Fruit fly (Drosophila melanogaster) whole organism, embryonic: ENCODE measurements around the gene lok.

Experiments used
- Abd-B ChIP-seq: fragments of 200-800 bp; sonication (Bioruptor generic); optimal IDR thresholded peaks from 2 replicates; lab custom pipeline; 2018; ENCODE audit warnings: missing biosample characterization, mild to moderate bottlenecking, missing genetic modification characterization, moderate library complexity
- B-H1 ChIP-seq: fragments of 200-800 bp; sonication (Bioruptor generic); IDR thresholded peaks from 3 replicates; pipeline ENCODE4 v1.3.6; 2022; ENCODE audit warnings: missing biosample characterization, missing genetic modification characterization
- Bdp1 ChIP-seq: fragments of 200-800 bp; sonication (Bioruptor generic); optimal IDR thresholded peaks from 3 replicates; lab custom pipeline; 2016; ENCODE audit warnings: missing biosample characterization, missing genetic modification characterization
- CG10267 ChIP-seq: fragments of 200-800 bp; sonication (Bioruptor generic); optimal IDR thresholded peaks from 2 replicates; lab custom pipeline; 2018; ENCODE audit warnings: missing biosample characterization, mild to moderate bottlenecking, missing genetic modification characterization, moderate library complexity
- CG10366 ChIP-seq: fragments of 200-800 bp; sonication (Bioruptor generic); IDR thresholded peaks from 2 replicates; pipeline ENCODE4 v1.3.6; 2022; ENCODE audit warnings: missing biosample characterization, missing genetic modification characterization
- CG11093 ChIP-seq: fragments of 200-800 bp; sonication (Bioruptor generic); IDR thresholded peaks from 3 replicates; pipeline ENCODE4 v1.3.6; 2022; ENCODE audit warnings: missing biosample characterization, missing genetic modification characterization
- CG12155 ChIP-seq: fragments of 200-800 bp; sonication (Bioruptor generic); optimal IDR thresholded peaks from 3 replicates; lab custom pipeline; 2016; ENCODE audit warnings: missing biosample characterization, missing genetic modification characterization
- CG12942 ChIP-seq: fragments of 200-800 bp; sonication (Bioruptor generic); optimal IDR thresholded peaks from 3 replicates; lab custom pipeline; 2016; ENCODE audit warnings: missing biosample characterization, missing genetic modification characterization
- CG15601 ChIP-seq: fragments of 200-800 bp; sonication (Bioruptor generic); optimal IDR thresholded peaks from 3 replicates; lab custom pipeline; 2019; ENCODE audit warnings: missing biosample characterization, mild to moderate bottlenecking, missing genetic modification characterization, moderate library complexity
- CG1602 ChIP-seq: fragments of 200-800 bp; sonication (Bioruptor generic); optimal IDR thresholded peaks from 3 replicates; lab custom pipeline; 2016; ENCODE audit warnings: missing biosample characterization, missing genetic modification characterization
- CG17612 ChIP-seq: fragments of 200-800 bp; sonication (Bioruptor generic); IDR thresholded peaks from 2 replicates; pipeline ENCODE4 v1.3.6; 2022; ENCODE audit warnings: missing biosample characterization, missing genetic modification characterization
- CG18619 ChIP-seq: fragments of 200-800 bp; sonication (Bioruptor generic); optimal IDR thresholded peaks from 3 replicates; lab custom pipeline; 2017; ENCODE audit warnings: missing biosample characterization, mild to moderate bottlenecking, missing genetic modification characterization
- CG2202 ChIP-seq: fragments of 200-800 bp; sonication (Bioruptor generic); optimal IDR thresholded peaks from 2 replicates; lab custom pipeline; 2018; ENCODE audit warnings: missing biosample characterization, mild to moderate bottlenecking, missing genetic modification characterization
- CG30431 ChIP-seq: fragments of 200-800 bp; sonication (Bioruptor generic); optimal IDR thresholded peaks from 2 replicates; lab custom pipeline; 2017; ENCODE audit warnings: missing biosample characterization, missing genetic modification characterization
- CG31388 ChIP-seq: fragments of 200-800 bp; sonication (Bioruptor generic); optimal IDR thresholded peaks from 2 replicates; lab custom pipeline; 2016; ENCODE audit warnings: missing biosample characterization, missing genetic modification characterization
- CG32767 ChIP-seq: fragments of 200-800 bp; sonication (Bioruptor generic); IDR thresholded peaks from 2 replicates; pipeline ENCODE4 v1.3.6; 2022; ENCODE audit warnings: missing biosample characterization, missing genetic modification characterization
- CG33557 ChIP-seq: fragments of 200-800 bp; sonication (Bioruptor generic); optimal IDR thresholded peaks from 2 replicates; lab custom pipeline; 2019; ENCODE audit warnings: missing biosample characterization, mild to moderate bottlenecking, missing genetic modification characterization, moderate library complexity
- CG4360 ChIP-seq: fragments of 200-800 bp; sonication (Bioruptor generic); IDR thresholded peaks from 2 replicates; pipeline ENCODE4 v1.3.6; 2022; ENCODE audit warnings: missing biosample characterization, missing genetic modification characterization
- CG6765 ChIP-seq: fragments of 200-800 bp; sonication (Bioruptor generic); optimal IDR thresholded peaks from 3 replicates; lab custom pipeline; 2017; ENCODE audit warnings: missing biosample characterization, mild to moderate bottlenecking, missing genetic modification characterization
- CTCF ChIP-seq: fragments of 200-800 bp; sonication (Bioruptor generic); optimal IDR thresholded peaks from 2 replicates; lab custom pipeline; 2017; ENCODE audit warnings: missing biosample characterization, mild to moderate bottlenecking, missing genetic modification characterization, moderate library complexity
- D19A ChIP-seq: fragments of 200-800 bp; optimal IDR thresholded peaks from 3 replicates; lab custom pipeline; 2019; ENCODE audit warnings: missing biosample characterization, mild to moderate bottlenecking, missing genetic modification characterization, moderate library complexity
- H2.0 ChIP-seq: fragments of 200-800 bp; sonication (Bioruptor generic); IDR thresholded peaks from 2 replicates; pipeline ENCODE4 v1.3.6; 2022; ENCODE audit warnings: missing biosample characterization, missing genetic modification characterization
- HLH4C ChIP-seq: fragments of 200-800 bp; sonication (Bioruptor generic); IDR thresholded peaks from 3 replicates; pipeline ENCODE4 v1.3.6; 2022; ENCODE audit warnings: missing biosample characterization, missing genetic modification characterization; ENCODE audit not compliant: partially characterized antibody
- Meics ChIP-seq: fragments of 200-800 bp; sonication (Bioruptor generic); optimal IDR thresholded peaks from 2 replicates; lab custom pipeline; 2017; ENCODE audit warnings: missing biosample characterization, mild to moderate bottlenecking, missing genetic modification characterization
- Opbp ChIP-seq: fragments of 200-800 bp; sonication (Bioruptor generic); IDR thresholded peaks from 3 replicates; pipeline ENCODE4 v1.3.6; 2022; ENCODE audit warnings: missing biosample characterization, missing genetic modification characterization; ENCODE audit not compliant: partially characterized antibody
- Spps ChIP-seq: fragments of 200-800 bp; sonication (Bioruptor generic); optimal IDR thresholded peaks from 2 replicates; lab custom pipeline; 2018; ENCODE audit warnings: missing biosample characterization, mild to moderate bottlenecking, missing genetic modification characterization
- ab ChIP-seq: fragments of 200-800 bp; sonication (Bioruptor generic); optimal IDR thresholded peaks from 2 replicates; lab custom pipeline; 2016; ENCODE audit warnings: missing biosample characterization, missing genetic modification characterization
- br ChIP-seq: fragments of >200 bp; optimal IDR thresholded peaks from 2 replicates; lab custom pipeline; 2017
- cad ChIP-seq: fragments of >200 bp; optimal IDR thresholded peaks from 2 replicates; lab custom pipeline; 2017; ENCODE audit warnings: missing biosample characterization, missing genetic modification characterization
- chn ChIP-seq: fragments of 200-800 bp; sonication (Bioruptor generic); optimal IDR thresholded peaks from 2 replicates; lab custom pipeline; 2016; ENCODE audit warnings: missing biosample characterization, missing genetic modification characterization
- en ChIP-seq: fragments of 200-800 bp; sonication (Bioruptor generic); optimal IDR thresholded peaks from 2 replicates; lab custom pipeline; 2016; ENCODE audit warnings: missing biosample characterization, missing genetic modification characterization
- esg ChIP-seq: fragments of 200-800 bp; sonication (Bioruptor generic); conservative IDR thresholded peaks from 2 replicates; pipeline ENCODE4 v1.3.6; 2022; ENCODE audit warnings: missing biosample characterization, missing genetic modification characterization
- fd3F ChIP-seq: fragments of 200-800 bp; sonication (Bioruptor generic); optimal IDR thresholded peaks from 2 replicates; lab custom pipeline; 2018; ENCODE audit warnings: missing biosample characterization, mild to moderate bottlenecking, missing genetic modification characterization, moderate library complexity
- fd96Cb ChIP-seq: fragments of 200-800 bp; sonication (Bioruptor generic); optimal IDR thresholded peaks from 2 replicates; lab custom pipeline; 2018; ENCODE audit warnings: missing biosample characterization, mild to moderate bottlenecking, missing genetic modification characterization, moderate library complexity
- h ChIP-seq: fragments of >200 bp; optimal IDR thresholded peaks from 2 replicates; lab custom pipeline; 2017
- ham ChIP-seq: fragments of 200-800 bp; sonication (Bioruptor generic); IDR thresholded peaks from 2 replicates; pipeline ENCODE4 v1.3.6; 2022; ENCODE audit warnings: missing biosample characterization, missing genetic modification characterization
- hb ChIP-seq: fragments of 200-800 bp; sonication (Bioruptor generic); IDR thresholded peaks from 3 replicates; pipeline ENCODE4 v1.3.6; 2022; ENCODE audit warnings: missing biosample characterization, missing genetic modification characterization; ENCODE audit not compliant: partially characterized antibody
- lilli ChIP-seq: fragments of 200-800 bp; sonication (Bioruptor generic); optimal IDR thresholded peaks from 3 replicates; lab custom pipeline; 2016; ENCODE audit warnings: missing biosample characterization, missing genetic modification characterization
- lov ChIP-seq, 2 experiments: fragments of 200-800 bp in 1 of 2; fragments of >200 bp in 1 of 2; sonication (Bioruptor generic) in 1 of 2; IDR thresholded peaks in 1 of 2; optimal IDR thresholded peaks in 1 of 2; 2 replicates in 1 of 2; 3 replicates in 1 of 2; pipeline versions ENCODE4 v1.3.6 to Lab custom; 2017 to 2022; ENCODE audit warnings: missing biosample characterization in 1 of 2, missing genetic modification characterization in 1 of 2
- mam ChIP-seq: fragments of 200-800 bp; sonication (Bioruptor generic); optimal IDR thresholded peaks from 3 replicates; lab custom pipeline; 2016; ENCODE audit warnings: missing biosample characterization, missing genetic modification characterization
- nmo ChIP-seq: fragments of 200-800 bp; sonication (Bioruptor generic); optimal IDR thresholded peaks from 2 replicates; lab custom pipeline; 2018; ENCODE audit warnings: missing biosample characterization, mild to moderate bottlenecking, missing genetic modification characterization, moderate library complexity
- oc ChIP-seq: fragments of 200-800 bp; sonication (Bioruptor generic); optimal IDR thresholded peaks from 2 replicates; lab custom pipeline; 2018; ENCODE audit warnings: missing biosample characterization, mild to moderate bottlenecking, missing genetic modification characterization, moderate library complexity
- pfk ChIP-seq: fragments of 200-800 bp; sonication (Bioruptor generic); optimal IDR thresholded peaks from 2 replicates; lab custom pipeline; 2018; ENCODE audit warnings: missing biosample characterization, mild to moderate bottlenecking, missing genetic modification characterization, moderate library complexity
- pum ChIP-seq: fragments of 200-800 bp; sonication (Bioruptor generic); optimal IDR thresholded peaks from 2 replicates; lab custom pipeline; 2016; ENCODE audit warnings: missing biosample characterization, missing genetic modification characterization
- salm ChIP-seq: fragments of 200-800 bp; sonication (Bioruptor generic); optimal IDR thresholded peaks from 2 replicates; lab custom pipeline; 2018; ENCODE audit warnings: missing biosample characterization, mild to moderate bottlenecking, missing genetic modification characterization
- sisA ChIP-seq: fragments of 200-800 bp; sonication (Bioruptor generic); IDR thresholded peaks from 2 replicates; pipeline ENCODE4 v1.3.6; 2022; ENCODE audit warnings: missing biosample characterization, missing genetic modification characterization
- tap ChIP-seq: fragments of 200-800 bp; optimal IDR thresholded peaks from 3 replicates; lab custom pipeline; 2019; ENCODE audit warnings: missing biosample characterization, mild to moderate bottlenecking, missing genetic modification characterization, moderate library complexity
- twi ChIP-seq: fragments of 200-800 bp; optimal IDR thresholded peaks from 2 replicates; lab custom pipeline; 2019; ENCODE audit warnings: missing biosample characterization, mild to moderate bottlenecking, missing genetic modification characterization, moderate library complexity
- unc-4 ChIP-seq: fragments of 200-800 bp; sonication (Bioruptor generic); IDR thresholded peaks from 2 replicates; pipeline ENCODE4 v1.3.6; 2022; ENCODE audit warnings: missing biosample characterization, missing genetic modification characterization; ENCODE audit not compliant: partially characterized antibody
- usp ChIP-seq: fragments of >200 bp; optimal IDR thresholded peaks from 2 replicates; lab custom pipeline; 2017; ENCODE audit warnings: missing biosample characterization, missing genetic modification characterization

lok gene

dm6 chr2L:20084785-20085555 lies 23.7 kb downstream of the lok start, which contains the start of gene fok (continued):
- TF ChIP-seq CG10267 (tag; lab: Kevin White, UChicago) (peak; percentile 93), Bdp1 (peak; percentile 86), CG4360 (GFP tag; lab: Robert Waterston, UW) (peak; percentile 49; the same call in 1 of the 2 replicates), unc-4 (0 out of 2 replicates have a peak, but pooled peaks have one; percentile 25), chn (peak; percentile 94), ham (GFP tag; lab: Robert Waterston, UW) (peak; percentile 86), cad (no peak), B-H1 (GFP tag; lab: Robert Waterston, UW) (peak; percentile 92), nmo (GFP tag; lab: Kevin White, UChicago) (peak; percentile 97), mam (GFP tag; lab: Kevin White, UChicago) (peak; percentile 95), CG10366 (GFP tag; lab: Robert Waterston, UW) (peak; percentile 92), Abd-B (peak; percentile 91), sisA (GFP tag; lab: Robert Waterston, UW) (peak; percentile 91), CG6765 (GFP tag; lab: Kevin White, UChicago) (peak; percentile 98), CG31388 (GFP tag; lab: Kevin White, UChicago) (peak; percentile 86), salm (peak; percentile 97), CG11093 (GFP tag; lab: Robert Waterston, UW) (peak; percentile 88), pfk (GFP tag; lab: Kevin White, UChicago) (peak; percentile 65), CG12942 (peak; percentile 86), CG30431 (GFP tag; lab: Kevin White, UChicago) (peak; percentile 91), h (no peak), fd96Cb (tag; lab: Kevin White, UChicago) (peak; percentile 94), twi (tag; lab: Kevin White, UChicago) (peak; percentile 93), tap (tag; lab: Kevin White, UChicago) (peak; percentile 96), Spps (tag; lab: Kevin White, UChicago) (peak; percentile 92), lov (optimal IDR thresholded peaks at IDR 0.05; lab: Kevin White, UChicago) (no peak), lov (GFP tag; IDR thresholded peaks at IDR 0.05; lab: Robert Waterston, UW) (peak; percentile 79; the same call in 2 of the 3 replicates), CG18619 (GFP tag; lab: Kevin White, UChicago) (peak; percentile 95), br (lab: Kevin White, UChicago) (no peak), en (GFP tag; lab: Kevin White, UChicago) (peak; percentile 85), CG2202 (tag; lab: Kevin White, UChicago) (peak; percentile 91), CG1602 (GFP tag; lab: Kevin White, UChicago) (peak; percentile 91), D19A (tag; lab: Kevin White, UChicago) (peak; percentile 95), fd3F (GFP tag; lab: Kevin White, UChicago) (peak; percentile 93), lilli (GFP tag; lab: Kevin White, UChicago) (peak; percentile 97), Meics (GFP tag; lab: Kevin White, UChicago) (peak; percentile 95), usp (no peak), esg (GFP tag; lab: Robert Waterston, UW) (peak; percentile 93), HLH4C (GFP tag; lab: Robert Waterston, UW) (no peak; the same call in 2 of the 3 replicates), pum (GFP tag; lab: Kevin White, UChicago) (peak; percentile 93), CG32767 (peak; percentile 93), CG12155 (peak; percentile 94), CTCF (GFP tag; lab: Kevin White, UChicago) (peak; percentile 64), CG33557 (GFP tag; lab: Kevin White, UChicago) (peak; percentile 96), oc (tag; lab: Kevin White, UChicago) (peak; percentile 94), ab (GFP tag; lab: Kevin White, UChicago) (peak; percentile 79), hb (no peak), H2.0 (GFP tag; lab: Robert Waterston, UW) (peak; percentile 91), Opbp (GFP tag; lab: Robert Waterston, UW) (0 out of 3 replicates have a peak, but pooled peaks have one; percentile 28), CG17612 (GFP tag; lab: Robert Waterston, UW) (peak; percentile 87), CG15601 (tag; lab: Kevin White, UChicago) (peak; percentile 95)
